Worm (Caenorhabditis elegans): ENCODE results near the gene ZK353.4.
A peak's percentile ranks its signal among the peaks of the same experiment; 100 is the strongest.

Gene ZK353.4

ce11 chrIII:8358213-8358672, 31.2 kb downstream of the ZK353.4 start, which contains the start of the genes R05D3.8 and rfp-1 (continued):
- TF ChIP-seq lsy-2 (tag; optimal IDR thresholded peaks at IDR 0.05) (peak; percentile 98 to 99), alr-1 (tag; optimal IDR thresholded peaks at IDR 0.05; ENCODE audit: borderline replicate concordance) (no peak), ceh-88 (GFP tag; IDR thresholded peaks at IDR 0.05) (0 out of 2 replicates have a peak, but pooled peaks have one; percentile 36), zip-4 (GFP tag; optimal IDR thresholded peaks at IDR 0.05) (no peak), fkh-8 (tag; optimal IDR thresholded peaks at IDR 0.05) (peak; percentile 77), lin-13 (GFP tag; optimal IDR thresholded peaks at IDR 0.05) (peak; percentile 73), tbx-2 (tag; optimal IDR thresholded peaks at IDR 0.05) (peak; percentile 76), nhr-20 (tag; optimal IDR thresholded peaks at IDR 0.05) (peak; percentile 79), blmp-1 (tag; optimal IDR thresholded peaks at IDR 0.05) (peak; percentile 86), unc-130 (tag; optimal IDR thresholded peaks at IDR 0.05) (peak; percentile 71)

- TF ChIP-seq zag-1 (tag; optimal IDR thresholded peaks at IDR 0.05) (peak; percentile 3), pax-3 (tag; optimal IDR thresholded peaks at IDR 0.05) (no peak), unc-62 (GFP tag; optimal IDR thresholded peaks at IDR 0.05) (no peak), pag-3 (tag; optimal IDR thresholded peaks at IDR 0.05; ENCODE audit: borderline replicate concordance, insufficient read depth) (no peak), sptf-1 (tag; optimal IDR thresholded peaks at IDR 0.05) (no peak), ztf-11 (tag; optimal IDR thresholded peaks at IDR 0.05) (peak in 1 of 2 experiments; percentile 56), pqm-1 (tag; optimal IDR thresholded peaks at IDR 0.05) (no peak), nhr-90 (tag; optimal IDR thresholded peaks at IDR 0.05; ENCODE audit: poor library complexity) (peak; percentile 63), nhr-84 (tag; optimal IDR thresholded peaks at IDR 0.05) (no peak), fkh-8 (tag; optimal IDR thresholded peaks at IDR 0.05) (peak; percentile 80), ces-1 (GFP tag; optimal IDR thresholded peaks at IDR 0.05) (no peak), ama-1 (optimal IDR thresholded peaks at IDR 0.05) (no peak), nhr-47 (tag; optimal IDR thresholded peaks at IDR 0.05) (peak; percentile 69), mep-1 (tag; optimal IDR thresholded peaks at IDR 0.05) (peak; percentile 82), mdl-1 (tag; optimal IDR thresholded peaks at IDR 0.05) (peak in 1 of 2 experiments; percentile 51), Y116A8C.19 (tag; optimal IDR thresholded peaks at IDR 0.05; ENCODE audit: borderline replicate concordance) (no peak), alr-1 (tag; optimal IDR thresholded peaks at IDR 0.05; ENCODE audit: borderline replicate concordance) (no peak), nhr-28 (tag; optimal IDR thresholded peaks at IDR 0.05) (no peak), elt-2 (tag; optimal IDR thresholded peaks at IDR 0.05) (peak; percentile 2), elt-3 (tag; optimal IDR thresholded peaks at IDR 0.05) (peak in 2 of 6 experiments; percentile 5 to 24), egl-13 (tag; optimal IDR thresholded peaks at IDR 0.05) (no peak), C04F5.9 (tag; optimal IDR thresholded peaks at IDR 0.05) (peak; percentile 39), nhr-20 (tag; optimal IDR thresholded peaks at IDR 0.05) (peak; percentile 88), unc-98 (GFP tag; IDR thresholded peaks at IDR 0.05) (no peak), aha-1 (tag; optimal IDR thresholded peaks at IDR 0.05) (no peak), F16B12.6 (tag; optimal IDR thresholded peaks at IDR 0.05) (peak; percentile 16), aly-2 (tag; optimal IDR thresholded peaks at IDR 0.05) (peak; percentile 77), efl-1 (optimal IDR thresholded peaks at IDR 0.05) (peak; percentile 72 to 85), efl-1 (GFP tag; optimal IDR thresholded peaks at IDR 0.05 in 1 of 2) (peak; percentile 53 to 54), hpl-2 (GFP tag; optimal IDR thresholded peaks at IDR 0.05) (no peak), grh-1 (GFP tag; IDR thresholded peaks at IDR 0.05) (no peak), xbp-1 (tag; optimal IDR thresholded peaks at IDR 0.05) (peak; percentile 57), lin-14 (GFP tag; optimal IDR thresholded peaks at IDR 0.05) (peak; percentile 95), lin-39 (tag; optimal IDR thresholded peaks at IDR 0.05) (no peak), skn-1 (tag; optimal IDR thresholded peaks at IDR 0.05) (peak; percentile 19), C34B4.2 (tag; optimal IDR thresholded peaks at IDR 0.05) (no peak), lsy-2 (tag; optimal IDR thresholded peaks at IDR 0.05) (peak; percentile 74 to 93), ets-5 (GFP tag; IDR thresholded peaks at IDR 0.05) (no peak), nhr-85 (tag) (peak; percentile 84), sox-4 (tag; optimal IDR thresholded peaks at IDR 0.05) (no peak), lin-15B (tag; optimal IDR thresholded peaks at IDR 0.05) (peak; percentile 46), nhr-19 (GFP tag; conservative IDR thresholded peaks at IDR 0.05) (peak; percentile 75), ztf-4 (tag; optimal IDR thresholded peaks at IDR 0.05) (peak; percentile 69), snu-23 (GFP tag; optimal IDR thresholded peaks at IDR 0.05) (peak; percentile 91), hlh-4 (tag; optimal IDR thresholded peaks at IDR 0.05) (no peak)
Measured at ce11 chrIII:8356407-8356881, 33.0 kb downstream of the ZK353.4 start.
